Fruit fly (Drosophila melanogaster): ENCODE measurements around the gene rept.
A peak's percentile ranks its signal among the peaks of the same experiment; 100 is the strongest.

The rept gene

DNA sequence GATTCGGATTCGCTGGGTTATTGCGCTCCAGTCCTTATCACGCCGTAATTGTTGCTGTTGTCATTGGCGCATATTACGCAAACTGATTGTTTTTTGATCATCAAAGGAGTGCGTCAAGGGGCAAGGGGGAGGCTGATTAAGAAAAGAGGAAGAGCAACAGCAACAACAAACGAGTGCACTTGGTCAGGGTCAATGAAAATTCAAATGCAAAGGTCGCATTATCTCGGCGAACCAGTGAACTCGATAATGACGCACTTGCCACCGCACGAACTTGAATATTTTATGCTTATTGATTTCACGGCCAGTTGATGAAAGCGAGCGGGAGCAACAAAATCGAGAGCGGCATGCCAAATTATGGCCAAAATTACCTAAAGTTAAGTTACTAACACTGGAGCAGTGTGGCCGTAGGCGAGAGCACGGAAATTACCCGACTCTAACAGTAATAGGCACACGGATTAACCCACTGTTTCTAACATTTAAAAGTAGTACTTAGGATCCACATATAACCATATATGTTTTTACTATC is 5.2 kb downstream of the rept start, which contains the start of gene nes:
nes (minus strand) TSS at position 402 of the 526 bp plus-strand sequence.
- peak; percentile 12 for TF ChIP-seq Hr39 (GFP tag; optimal IDR thresholded peaks at IDR 0.05)
- peak; percentile 22 for TF ChIP-seq cyc (GFP tag; optimal IDR thresholded peaks at IDR 0.05)
- TF ChIP-seq Ets96B (tag; optimal IDR thresholded peaks at IDR 0.05), result no peak
- peak; percentile 38 for TF ChIP-seq CG31627 (GFP tag; optimal IDR thresholded peaks at IDR 0.05)
- peak; percentile 16 for TF ChIP-seq Sox14 (GFP tag; optimal IDR thresholded peaks at IDR 0.05)
- peak; percentile 47 for TF ChIP-seq Eip75B (GFP tag; optimal IDR thresholded peaks at IDR 0.05)
- peak; percentile 25; the same call in 1 of the 3 replicates for TF ChIP-seq eg (GFP tag; IDR thresholded peaks at IDR 0.05)
- TF ChIP-seq Eip78C (GFP tag), result peak; percentile 68
- peak; percentile 100 for TF ChIP-seq vri (GFP tag; optimal IDR thresholded peaks at IDR 0.05)
- TF ChIP-seq CG9139 (GFP tag; optimal IDR thresholded peaks at IDR 0.05), result no peak
- TF ChIP-seq CG8632 (GFP tag; optimal IDR thresholded peaks at IDR 0.05), result no peak
- peak; percentile 21 for TF ChIP-seq Eip93F (GFP tag; optimal IDR thresholded peaks at IDR 0.05)
- TF ChIP-seq CG6163 (GFP tag; IDR thresholded peaks at IDR 0.05), result peak; percentile 53; the same call in 1 of the 3 replicates
- no peak for TF ChIP-seq CG34406 (GFP tag; optimal IDR thresholded peaks at IDR 0.05)
- TF ChIP-seq CG6854 (GFP tag; optimal IDR thresholded peaks at IDR 0.05), result peak; percentile 54
- TF ChIP-seq svp (GFP tag), result peak; percentile 98

DNA sequence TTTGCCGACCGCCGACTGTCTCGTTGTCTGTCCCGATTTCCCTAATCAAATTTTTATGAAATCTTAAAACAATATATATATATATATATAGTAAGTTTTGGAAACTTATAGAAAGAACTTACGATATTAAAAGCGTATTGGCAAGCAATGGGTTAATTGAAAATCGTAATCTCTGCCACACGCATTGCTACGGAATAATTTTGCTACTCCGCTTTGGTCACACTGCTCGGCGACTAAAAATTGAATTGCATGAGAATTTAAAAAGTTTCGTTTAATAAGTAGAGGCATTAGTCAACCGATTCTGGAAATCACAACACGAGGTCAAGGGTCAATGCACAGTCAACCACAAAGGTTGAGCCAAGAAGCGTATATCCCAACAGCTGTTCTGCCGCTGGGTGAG is 6.1 kb downstream of the rept start, which contains the start of gene Bet1:
Bet1 (plus strand) TSS at position 182 of the 400 bp plus-strand sequence.
- TF ChIP-seq net (GFP tag; optimal IDR thresholded peaks at IDR 0.05), result no peak
- no peak for TF ChIP-seq salr (GFP tag; optimal IDR thresholded peaks at IDR 0.05)
- TF ChIP-seq Eip78C (GFP tag), result peak; percentile 31
- peak; percentile 19 for TF ChIP-seq CG3032 (tag; optimal IDR thresholded peaks at IDR 0.05)
- TF ChIP-seq CG32006 (GFP tag; optimal IDR thresholded peaks at IDR 0.05), result peak; percentile 26
- TF ChIP-seq fd85E (GFP tag; optimal IDR thresholded peaks at IDR 0.05), result no peak
- TF ChIP-seq svp (GFP tag), result peak; percentile 33
- TF ChIP-seq CG11762 (GFP tag; optimal IDR thresholded peaks at IDR 0.05; ENCODE audit: insufficient read depth), result no peak
- TF ChIP-seq achi (GFP tag; optimal IDR thresholded peaks at IDR 0.05), result peak; percentile 1
- no peak for TF ChIP-seq Hr39 (GFP tag; optimal IDR thresholded peaks at IDR 0.05)
- TF ChIP-seq CG8319 (GFP tag; optimal IDR thresholded peaks at IDR 0.05), result no peak
- TF ChIP-seq CG8632 (GFP tag; optimal IDR thresholded peaks at IDR 0.05), result peak; percentile 3

DNA sequence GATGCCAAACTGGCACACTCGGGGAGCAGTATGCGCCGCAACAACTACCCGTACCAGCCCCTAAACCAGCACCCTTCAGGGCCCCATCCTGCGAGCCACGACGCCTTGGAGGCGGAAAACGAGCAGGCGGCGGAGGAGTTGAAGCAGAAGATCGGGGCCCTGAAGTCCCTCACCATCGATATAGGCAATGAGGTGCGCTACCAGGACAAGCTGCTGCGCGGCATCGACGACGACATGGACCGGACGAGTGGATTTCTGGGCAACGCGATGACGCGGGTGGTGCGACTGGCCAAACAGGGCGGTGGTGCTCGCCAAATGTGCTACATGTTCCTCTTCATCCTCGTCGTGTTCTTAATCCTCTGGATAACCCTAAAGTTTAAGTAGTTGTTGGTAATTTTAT is 6.6 kb downstream of the rept start:
- TF ChIP-seq CG6163 (GFP tag; IDR thresholded peaks at IDR 0.05), result peak; percentile 14; the same call in 1 of the 3 replicates
- no peak for TF ChIP-seq topi (GFP tag; optimal IDR thresholded peaks at IDR 0.05)

DNA sequence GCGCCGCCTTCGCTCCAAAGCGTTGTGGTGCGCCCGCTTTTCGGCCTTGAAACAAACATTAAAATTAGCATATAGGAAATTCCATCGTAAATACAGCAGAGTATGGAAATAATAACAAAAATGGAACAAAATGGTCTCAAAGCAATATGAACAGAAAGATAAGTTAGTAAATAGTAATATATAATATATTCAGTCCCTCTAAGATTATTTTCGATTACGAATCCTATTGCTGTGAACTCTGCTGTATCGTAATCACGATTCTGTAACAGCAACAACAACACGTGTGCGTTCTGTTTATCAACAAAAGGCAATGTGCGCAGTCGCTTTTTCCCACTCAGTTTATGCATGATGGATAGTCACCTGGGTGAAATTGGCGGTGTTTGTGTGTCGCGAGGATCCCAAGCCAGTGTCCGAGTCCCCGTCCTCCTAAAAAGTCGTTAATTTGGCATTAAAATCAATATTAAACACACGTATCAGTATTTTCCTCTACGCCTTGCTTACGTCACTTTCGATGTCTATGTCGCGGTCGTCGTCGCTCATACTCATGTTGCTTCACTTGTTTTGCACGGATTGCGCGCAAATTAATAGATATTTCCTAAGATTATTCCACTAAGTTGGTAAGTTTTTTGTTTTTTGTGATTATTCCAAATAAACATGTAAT is 8.5 kb downstream of the rept start, which contains the start of the genes CG42374 and Mettl5:
CG42374 (plus strand) TSS at position 287 of the 661 bp plus-strand sequence.
Mettl5 (plus strand) TSS at position 287 of the 661 bp plus-strand sequence.
- TF ChIP-seq spab (GFP tag; optimal IDR thresholded peaks at IDR 0.05) (no peak), CG6276 (GFP tag; optimal IDR thresholded peaks at IDR 0.05) (peak; percentile 27), Sox14 (GFP tag; optimal IDR thresholded peaks at IDR 0.05) (no peak), Met (GFP tag; optimal IDR thresholded peaks at IDR 0.05) (peak; percentile 50), CG3032 (tag; optimal IDR thresholded peaks at IDR 0.05) (peak; percentile 41), CG4318 (GFP tag; optimal IDR thresholded peaks at IDR 0.05) (no peak), esn (GFP tag; optimal IDR thresholded peaks at IDR 0.05) (peak; percentile 24), Ets96B (tag; optimal IDR thresholded peaks at IDR 0.05) (peak; percentile 26), CG32006 (GFP tag; optimal IDR thresholded peaks at IDR 0.05) (peak; percentile 49), CG9139 (GFP tag; optimal IDR thresholded peaks at IDR 0.05) (no peak), ss (GFP tag; optimal IDR thresholded peaks at IDR 0.05) (no peak), Ets21C (GFP tag; optimal IDR thresholded peaks at IDR 0.05) (no peak), CG3919 (GFP tag; optimal IDR thresholded peaks at IDR 0.05) (peak; percentile 18), CG15336 (GFP tag; IDR thresholded peaks at IDR 0.05) (peak; percentile 69), Hr38 (GFP tag; optimal IDR thresholded peaks at IDR 0.05) (no peak), CG11762 (GFP tag; optimal IDR thresholded peaks at IDR 0.05; ENCODE audit: insufficient read depth) (no peak), achi (GFP tag; optimal IDR thresholded peaks at IDR 0.05) (peak; percentile 42), eg (GFP tag; IDR thresholded peaks at IDR 0.05) (peak; percentile 81), pdm3 (GFP tag; optimal IDR thresholded peaks at IDR 0.05) (peak; percentile 19), OdsH (GFP tag; optimal IDR thresholded peaks at IDR 0.05) (peak; percentile 10), topi (GFP tag; optimal IDR thresholded peaks at IDR 0.05) (peak; percentile 13), Sox15 (GFP tag; optimal IDR thresholded peaks at IDR 0.05) (peak; percentile 2), acj6 (GFP tag; optimal IDR thresholded peaks at IDR 0.05) (peak; percentile 38), CG8119 (GFP tag; IDR thresholded peaks at IDR 0.05) (peak; percentile 67; the same call in 2 of the 3 replicates), CG10631 (GFP tag; optimal IDR thresholded peaks at IDR 0.05) (peak; percentile 12), CG1621 (tag; optimal IDR thresholded peaks at IDR 0.05) (peak; percentile 33), Blimp-1 (GFP tag; optimal IDR thresholded peaks at IDR 0.05) (no peak)

All from whole organism, prepupa.